Worm (Caenorhabditis elegans): ENCODE measurements around the gene pcp-3.

Gene pcp-3

DNA sequence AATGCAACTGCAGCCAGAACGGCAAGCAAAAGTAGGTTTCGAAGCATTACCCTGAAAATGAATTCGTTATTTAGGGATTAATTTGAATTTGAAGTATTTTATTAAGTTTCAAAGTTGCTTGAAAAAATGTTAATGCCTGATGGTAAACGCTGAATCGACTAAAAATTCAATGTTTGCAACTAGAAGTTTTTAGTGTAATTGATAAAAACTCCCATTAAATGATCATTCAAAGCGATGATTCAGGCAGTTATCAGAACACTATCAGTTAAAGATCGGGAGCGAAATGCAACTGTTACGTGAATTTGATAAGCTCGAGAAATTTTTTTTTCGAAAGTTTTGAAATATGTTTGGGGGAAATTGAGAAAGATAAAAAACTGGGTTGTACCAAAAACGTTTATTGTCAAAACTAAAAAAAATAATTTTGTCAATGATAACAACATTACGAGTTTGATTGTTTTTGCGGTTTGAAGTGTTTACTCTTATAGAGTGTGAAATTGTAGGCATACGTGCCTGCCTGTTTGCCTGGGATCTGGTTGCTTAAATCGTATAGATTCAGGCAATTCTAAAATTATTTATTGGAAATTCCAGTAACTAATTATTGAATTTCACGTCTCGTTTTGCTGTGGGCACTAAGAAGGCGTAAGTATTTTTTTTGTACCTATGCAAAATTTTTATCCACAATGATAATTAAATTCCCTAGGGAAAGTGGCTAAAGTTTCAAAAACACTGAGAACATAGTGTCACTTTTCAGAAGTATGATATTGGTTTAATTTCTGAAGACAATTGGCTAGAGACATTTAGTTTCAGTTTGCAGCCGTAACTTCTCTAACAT lies at the start of gene pcp-3:
TSS of gene pcp-3 (minus strand) at position 51 of the 832 bp plus-strand sequence.
- TF ChIP-seq nhr-77 (tag; optimal IDR thresholded peaks at IDR 0.05): peak; percentile 30
- peak; percentile 47 for TF ChIP-seq hlh-11 (tag; optimal IDR thresholded peaks at IDR 0.05)
- peak; percentile 74 for TF ChIP-seq nhr-28 (tag; optimal IDR thresholded peaks at IDR 0.05)
- TF ChIP-seq pqm-1 (tag; optimal IDR thresholded peaks at IDR 0.05): peak; percentile 90
- peak; percentile 81 for TF ChIP-seq dmd-6 (GFP tag; IDR thresholded peaks at IDR 0.05)
- peak; percentile 48; the same call in 1 of the 2 replicates for TF ChIP-seq php-3 (GFP tag; IDR thresholded peaks at IDR 0.05)
- TF ChIP-seq daf-16 (GFP tag; optimal IDR thresholded peaks at IDR 0.05): no peak
- peak; percentile 65 for TF ChIP-seq daf-16 (tag; optimal IDR thresholded peaks at IDR 0.05)
- no peak for TF ChIP-seq zip-11 (GFP tag; IDR thresholded peaks at IDR 0.05)
- TF ChIP-seq nhr-48 (tag; optimal IDR thresholded peaks at IDR 0.05): no peak
- TF ChIP-seq aha-1 (tag): peak; percentile 92
- no peak for TF ChIP-seq Y105C5A.15 (GFP tag; IDR thresholded peaks at IDR 0.05)

DNA sequence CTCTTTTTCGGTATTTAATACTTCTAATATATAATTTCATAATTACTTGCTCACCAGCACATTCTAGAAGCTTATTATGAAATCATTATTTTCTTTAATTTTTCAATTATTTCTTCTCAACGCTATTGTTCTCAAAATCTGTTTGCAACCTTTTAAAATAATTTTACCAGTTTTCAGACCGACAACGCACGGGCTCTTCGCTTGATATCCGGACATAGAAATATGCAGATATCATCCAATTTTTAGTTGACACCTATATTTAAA lies 41.1 kb upstream of the pcp-3 start, which contains the start of gene wnk-1:
TSS of gene wnk-1 (plus strand) at position 165 of the 264 bp plus-strand sequence.
- TF ChIP-seq lim-7 (GFP tag; IDR thresholded peaks at IDR 0.05) (no peak), mes-2 (tag; optimal IDR thresholded peaks at IDR 0.05; ENCODE audit: poor library complexity, severe bottlenecking) (no peak), fos-1 (tag; optimal IDR thresholded peaks at IDR 0.05) (no peak), daf-16 (GFP tag; optimal IDR thresholded peaks at IDR 0.05) (no peak), daf-16 (tag; optimal IDR thresholded peaks at IDR 0.05) (no peak), hlh-11 (tag; optimal IDR thresholded peaks at IDR 0.05) (no peak), ceh-32 (tag; optimal IDR thresholded peaks at IDR 0.05; ENCODE audit: poor library complexity) (no peak), Y105C5A.15 (GFP tag; IDR thresholded peaks at IDR 0.05) (no peak), mdt-29 (GFP tag; IDR thresholded peaks at IDR 0.05) (no peak), F10B5.3 (tag; optimal IDR thresholded peaks at IDR 0.05) (no peak), madf-5 (GFP tag; IDR thresholded peaks at IDR 0.05) (no peak), hif-1 (tag; optimal IDR thresholded peaks at IDR 0.05) (no peak), ceh-28 (tag; optimal IDR thresholded peaks at IDR 0.05) (no peak), lin-1 (GFP tag; IDR thresholded peaks at IDR 0.05) (no peak)

- TF ChIP-seq mdl-1 (tag; optimal IDR thresholded peaks at IDR 0.05) (peak in 1 of 2 experiments; percentile 7), dmd-6 (GFP tag; IDR thresholded peaks at IDR 0.05) (peak; percentile 32; the same call in 1 of the 2 replicates), aha-1 (tag) (peak; percentile 91), mes-2 (tag; optimal IDR thresholded peaks at IDR 0.05; ENCODE audit: poor library complexity, severe bottlenecking) (no peak), set-16 (GFP tag; IDR thresholded peaks at IDR 0.05) (no peak), nhr-28 (tag; optimal IDR thresholded peaks at IDR 0.05) (peak; percentile 46)
Observed at ce11 chrIV:9199148-9199938, 40.5 kb upstream of the pcp-3 start.

- TF ChIP-seq nhr-237 (tag; optimal IDR thresholded peaks at IDR 0.05): no peak
- TF ChIP-seq ZK337.2 (GFP tag; IDR thresholded peaks at IDR 0.05): no peak
- TF ChIP-seq nhr-48 (tag; optimal IDR thresholded peaks at IDR 0.05): peak; percentile 38
- TF ChIP-seq hmg-1.1 (GFP tag; IDR thresholded peaks at IDR 0.05): 0 out of 2 replicates have a peak, but pooled peaks have one; percentile 7
- no peak for TF ChIP-seq Y75B8A.6 (GFP tag; IDR thresholded peaks at IDR 0.05)
- TF ChIP-seq lin-38 (GFP tag; IDR thresholded peaks at IDR 0.05): no peak; the same call in 1 of the 2 replicates
- no peak for TF ChIP-seq F44E2.7 (GFP tag; IDR thresholded peaks at IDR 0.05)
- no peak for TF ChIP-seq daf-8 (GFP tag; IDR thresholded peaks at IDR 0.05)
- TF ChIP-seq hlh-11 (tag; optimal IDR thresholded peaks at IDR 0.05): peak; percentile 88
- no peak for TF ChIP-seq ces-1 (GFP tag; optimal IDR thresholded peaks at IDR 0.05)
- TF ChIP-seq egl-43 (GFP tag; IDR thresholded peaks at IDR 0.05): no peak
- no peak for TF ChIP-seq lim-7 (GFP tag; IDR thresholded peaks at IDR 0.05)
- TF ChIP-seq vab-7 (GFP tag; IDR thresholded peaks at IDR 0.05): no peak
- peak in 1 of 2 experiments; percentile 92 for TF ChIP-seq unc-62 (GFP tag; optimal IDR thresholded peaks at IDR 0.05 in 1 of 2)
- no peak for TF ChIP-seq unc-62 (tag; optimal IDR thresholded peaks at IDR 0.05)
- peak; percentile 34 for TF ChIP-seq fos-1 (tag; optimal IDR thresholded peaks at IDR 0.05)
- peak; percentile 57 for TF ChIP-seq nhr-10 (tag; optimal IDR thresholded peaks at IDR 0.05)
- TF ChIP-seq daf-12 (tag; optimal IDR thresholded peaks at IDR 0.05): no peak
- peak; percentile 10 for TF ChIP-seq nhr-6 (tag; optimal IDR thresholded peaks at IDR 0.05)
- no peak for TF ChIP-seq tag-97 (GFP tag; IDR thresholded peaks at IDR 0.05)
- no peak for TF ChIP-seq ceh-44 (GFP tag; IDR thresholded peaks at IDR 0.05)
- peak; percentile 79 for TF ChIP-seq mep-1 (tag; optimal IDR thresholded peaks at IDR 0.05)
- peak; percentile 72 for TF ChIP-seq dmd-6 (GFP tag; IDR thresholded peaks at IDR 0.05)
- no peak for TF ChIP-seq zip-2 (tag; optimal IDR thresholded peaks at IDR 0.05)
Observed at ce11 chrIV:9198136-9198535, 39.3 kb upstream of the pcp-3 start.

All from whole organism, L4 larva.